Fruit fly (Drosophila melanogaster) whole organism, embryonic: ENCODE measurements around the gene Ptp10D.

Source experiments
- Antp ChIP-seq: fragments of 200-800 bp; sonication (Bioruptor generic); optimal IDR thresholded peaks from 3 replicates; lab custom pipeline; 2016; ENCODE audit warnings: missing biosample characterization, missing genetic modification characterization
- BtbVII ChIP-seq: fragments of 200-800 bp; sonication (Bioruptor generic); optimal IDR thresholded peaks from 3 replicates; lab custom pipeline; 2017; ENCODE audit warnings: missing biosample characterization, mild to moderate bottlenecking, missing genetic modification characterization
- C15 ChIP-seq: fragments of 200-800 bp; sonication (Bioruptor generic); IDR thresholded peaks from 3 replicates; pipeline ENCODE4 v1.3.6; 2022; ENCODE audit warnings: missing biosample characterization, missing genetic modification characterization
- CG10267 ChIP-seq: fragments of 200-800 bp; sonication (Bioruptor generic); optimal IDR thresholded peaks from 2 replicates; lab custom pipeline; 2018; ENCODE audit warnings: missing biosample characterization, mild to moderate bottlenecking, missing genetic modification characterization, moderate library complexity
- CG10274 ChIP-seq: fragments of 200-800 bp; sonication (Bioruptor generic); optimal IDR thresholded peaks from 3 replicates; lab custom pipeline; 2017; ENCODE audit warnings: missing biosample characterization, mild to moderate bottlenecking, missing genetic modification characterization
- CG11247 ChIP-seq: fragments of 200-800 bp; sonication (Bioruptor generic); IDR thresholded peaks from 2 replicates; pipeline ENCODE4 v1.3.6; 2022; ENCODE audit warnings: missing biosample characterization, missing genetic modification characterization
- CG11696 ChIP-seq: fragments of 200-800 bp; sonication (Bioruptor generic); IDR thresholded peaks from 2 replicates; pipeline ENCODE4 v1.3.6; 2022; ENCODE audit warnings: missing biosample characterization, missing genetic modification characterization
- CG12769 ChIP-seq: fragments of 200-800 bp; sonication (Bioruptor generic); optimal IDR thresholded peaks from 2 replicates; lab custom pipeline; 2019; ENCODE audit warnings: missing biosample characterization, mild to moderate bottlenecking, missing genetic modification characterization, moderate library complexity
- CG14014 ChIP-seq: fragments of 200-800 bp; sonication (Bioruptor generic); IDR thresholded peaks from 2 replicates; pipeline ENCODE4 v1.3.6; 2022; ENCODE audit warnings: missing biosample characterization, missing genetic modification characterization
- CG15479 ChIP-seq: fragments of 200-800 bp; sonication (Bioruptor generic); optimal IDR thresholded peaks from 3 replicates; lab custom pipeline; 2019; ENCODE audit warnings: missing biosample characterization, mild to moderate bottlenecking, missing genetic modification characterization, moderate library complexity
- CG1647 ChIP-seq: fragments of 200-800 bp; sonication (Bioruptor generic); optimal IDR thresholded peaks from 3 replicates; lab custom pipeline; 2016; ENCODE audit warnings: missing biosample characterization, missing genetic modification characterization
- CG17385 ChIP-seq: fragments of 200-800 bp; sonication (Bioruptor generic); optimal IDR thresholded peaks from 3 replicates; lab custom pipeline; 2018; ENCODE audit warnings: missing biosample characterization, mild to moderate bottlenecking, missing genetic modification characterization
- CG2120 ChIP-seq: fragments of 200-800 bp; sonication (Bioruptor generic); optimal IDR thresholded peaks from 3 replicates; lab custom pipeline; 2016; ENCODE audit warnings: missing biosample characterization, missing genetic modification characterization
- CG2712 ChIP-seq: fragments of 200-800 bp; optimal IDR thresholded peaks from 3 replicates; lab custom pipeline; 2019; ENCODE audit warnings: missing biosample characterization, mild to moderate bottlenecking, missing genetic modification characterization, moderate library complexity
- CG31365 ChIP-seq: fragments of 200-800 bp; sonication (Bioruptor generic); optimal IDR thresholded peaks from 2 replicates; lab custom pipeline; 2018; ENCODE audit warnings: missing biosample characterization, mild to moderate bottlenecking, missing genetic modification characterization
- CG3163 ChIP-seq: fragments of 200-800 bp; sonication (Bioruptor generic); optimal IDR thresholded peaks from 3 replicates; lab custom pipeline; 2016; ENCODE audit warnings: missing biosample characterization, missing genetic modification characterization
- CG32772 ChIP-seq: fragments of 200-800 bp; sonication (Bioruptor generic); IDR thresholded peaks from 2 replicates; pipeline ENCODE4 v1.3.6; 2022; ENCODE audit warnings: missing biosample characterization, missing genetic modification characterization
- CG3838 ChIP-seq: fragments of 200-800 bp; sonication (Bioruptor generic); optimal IDR thresholded peaks from 3 replicates; lab custom pipeline; 2016; ENCODE audit warnings: missing biosample characterization, missing genetic modification characterization
- CG4707 ChIP-seq: fragments of 200-800 bp; sonication (Bioruptor generic); optimal IDR thresholded peaks from 2 replicates; lab custom pipeline; 2018; ENCODE audit warnings: missing biosample characterization, mild to moderate bottlenecking, missing genetic modification characterization, moderate library complexity
- CG4820 ChIP-seq: fragments of 200-800 bp; sonication (Bioruptor generic); optimal IDR thresholded peaks from 3 replicates; lab custom pipeline; 2016; ENCODE audit warnings: missing biosample characterization, missing genetic modification characterization
- CG6175 ChIP-seq: fragments of 200-800 bp; sonication (Bioruptor generic); IDR thresholded peaks from 3 replicates; pipeline ENCODE4 v1.3.6; 2022; ENCODE audit warnings: missing biosample characterization, missing genetic modification characterization
- CG6765 ChIP-seq: fragments of 200-800 bp; sonication (Bioruptor generic); optimal IDR thresholded peaks from 3 replicates; lab custom pipeline; 2017; ENCODE audit warnings: missing biosample characterization, mild to moderate bottlenecking, missing genetic modification characterization
- CG7271 ChIP-seq: fragments of 200-800 bp; sonication (Bioruptor generic); optimal IDR thresholded peaks from 2 replicates; lab custom pipeline; 2018; ENCODE audit warnings: missing biosample characterization, mild to moderate bottlenecking, missing genetic modification characterization, moderate library complexity
- Chrac-16 ChIP-seq: fragments of 200-800 bp; sonication (Bioruptor generic); optimal IDR thresholded peaks from 3 replicates; lab custom pipeline; 2016; ENCODE audit warnings: missing biosample characterization, missing genetic modification characterization
- D ChIP-seq, 2 experiments: fragments of 200-800 bp in 1 of 2; fragments of >200 bp in 1 of 2; sonication (Bioruptor generic) in 1 of 2; optimal IDR thresholded peaks; 2 replicates in 1 of 2; 3 replicates in 1 of 2; lab custom pipeline; 2017; ENCODE audit warnings: mild to moderate bottlenecking in 1 of 2, missing biosample characterization in 1 of 2, missing genetic modification characterization in 1 of 2, missing genetic modification reagents in 1 of 2
- Drgx ChIP-seq: fragments of 200-800 bp; sonication (Bioruptor generic); IDR thresholded peaks from 2 replicates; pipeline ENCODE4 v1.3.6; 2022; ENCODE audit warnings: missing biosample characterization, missing genetic modification characterization
- Ets65A ChIP-seq: fragments of 200-800 bp; sonication (Bioruptor generic); peaks from one replicate; lab custom pipeline; 2016; ENCODE audit warnings: missing biosample characterization, missing genetic modification characterization
- Fer3 ChIP-seq: fragments of 200-800 bp; sonication (Bioruptor generic); optimal IDR thresholded peaks from 2 replicates; lab custom pipeline; 2018; ENCODE audit warnings: missing biosample characterization, mild to moderate bottlenecking, missing genetic modification characterization, moderate library complexity
- HmgZ ChIP-seq: fragments of 200-800 bp; sonication (Bioruptor generic); optimal IDR thresholded peaks from 2 replicates; lab custom pipeline; 2018; ENCODE audit warnings: missing biosample characterization, mild to moderate bottlenecking, missing genetic modification characterization
- Lim3 ChIP-seq: fragments of 200-800 bp; sonication (Bioruptor generic); IDR thresholded peaks from 2 replicates; pipeline ENCODE4 v1.3.6; 2022; ENCODE audit warnings: missing biosample characterization, missing genetic modification characterization
- Mrtf ChIP-seq: fragments of 200-800 bp; sonication (Bioruptor generic); IDR thresholded peaks from 3 replicates; pipeline ENCODE4 v1.3.6; 2022; ENCODE audit warnings: missing biosample characterization, missing genetic modification characterization
- NfI ChIP-seq: fragments of 200-800 bp; sonication (Bioruptor generic); optimal IDR thresholded peaks from 3 replicates; lab custom pipeline; 2018; ENCODE audit warnings: missing biosample characterization, mild to moderate bottlenecking, missing genetic modification characterization, moderate library complexity
- Sox102F ChIP-seq: fragments of 200-800 bp; sonication (Bioruptor generic); optimal IDR thresholded peaks from 2 replicates; lab custom pipeline; 2018; ENCODE audit warnings: missing biosample characterization, mild to moderate bottlenecking, missing genetic modification characterization, moderate library complexity
- aop ChIP-seq: fragments of 200-800 bp; sonication (Bioruptor generic); IDR thresholded peaks from 2 replicates; pipeline ENCODE4 v1.3.6; 2022; ENCODE audit warnings: missing biosample characterization, missing genetic modification characterization
- bab2 ChIP-seq: fragments of 200-800 bp; sonication (Bioruptor generic); optimal IDR thresholded peaks from 2 replicates; lab custom pipeline; 2016; ENCODE audit warnings: missing biosample characterization, missing genetic modification characterization
- br ChIP-seq: fragments of >200 bp; optimal IDR thresholded peaks from 2 replicates; lab custom pipeline; 2017
- btn ChIP-seq: fragments of 200-800 bp; sonication (Bioruptor generic); optimal IDR thresholded peaks from 2 replicates; lab custom pipeline; 2016; ENCODE audit warnings: missing biosample characterization, missing genetic modification characterization
- cwo ChIP-seq: fragments of 200-800 bp; sonication (Bioruptor generic); optimal IDR thresholded peaks from 3 replicates; lab custom pipeline; 2017; ENCODE audit warnings: missing biosample characterization, missing genetic modification characterization, mild to moderate bottlenecking, moderate library complexity, missing genetic modification reagents
- dati ChIP-seq: fragments of 200-800 bp; sonication (Bioruptor generic); IDR thresholded peaks from 2 replicates; pipeline ENCODE4 v1.3.6; 2022; ENCODE audit warnings: missing biosample characterization, missing genetic modification characterization
- disco-r ChIP-seq: fragments of 200-800 bp; sonication (Bioruptor generic); optimal IDR thresholded peaks from 2 replicates; lab custom pipeline; 2016; ENCODE audit warnings: missing biosample characterization, missing genetic modification characterization
- dmrt99B ChIP-seq: fragments of 200-800 bp; sonication (Bioruptor generic); optimal IDR thresholded peaks from 2 replicates; lab custom pipeline; 2018; ENCODE audit warnings: missing biosample characterization, mild to moderate bottlenecking, missing genetic modification characterization, moderate library complexity
- exex ChIP-seq: fragments of 200-800 bp; sonication (Bioruptor generic); optimal IDR thresholded peaks from 4 replicates; lab custom pipeline; 2018; ENCODE audit warnings: missing biosample characterization, mild to moderate bottlenecking, missing genetic modification characterization, moderate library complexity
- gsb ChIP-seq: fragments of 200-800 bp; sonication (Bioruptor generic); IDR thresholded peaks from 2 replicates; pipeline ENCODE4 v1.3.6; 2022; ENCODE audit warnings: missing biosample characterization, missing genetic modification characterization
- gsb-n ChIP-seq: fragments of 200-800 bp; sonication (Bioruptor generic); optimal IDR thresholded peaks from 3 replicates; lab custom pipeline; 2018; ENCODE audit warnings: missing biosample characterization, mild to moderate bottlenecking, missing genetic modification characterization
- h ChIP-seq: fragments of >200 bp; optimal IDR thresholded peaks from 2 replicates; lab custom pipeline; 2017
- her ChIP-seq: fragments of 200-800 bp; sonication (Bioruptor generic); optimal IDR thresholded peaks from 2 replicates; lab custom pipeline; 2016; ENCODE audit warnings: missing biosample characterization, missing genetic modification characterization
- ken ChIP-seq: fragments of 200-800 bp; sonication (Bioruptor generic); IDR thresholded peaks from 3 replicates; pipeline ENCODE4 v1.3.6; 2022; ENCODE audit warnings: missing biosample characterization, missing genetic modification characterization
- nom ChIP-seq: fragments of 200-800 bp; sonication (Bioruptor generic); optimal IDR thresholded peaks from 2 replicates; lab custom pipeline; 2017; ENCODE audit warnings: missing biosample characterization, missing genetic modification characterization, mild to moderate bottlenecking, moderate library complexity, missing genetic modification reagents
- oc ChIP-seq: fragments of 200-800 bp; sonication (Bioruptor generic); optimal IDR thresholded peaks from 2 replicates; lab custom pipeline; 2018; ENCODE audit warnings: missing biosample characterization, mild to moderate bottlenecking, missing genetic modification characterization, moderate library complexity
- schlank ChIP-seq: fragments of 200-800 bp; sonication (Bioruptor generic); optimal IDR thresholded peaks from 2 replicates; lab custom pipeline; 2018; ENCODE audit warnings: missing biosample characterization, mild to moderate bottlenecking, missing genetic modification characterization
- vfl ChIP-seq: fragments of 200-800 bp; sonication (Bioruptor generic); optimal IDR thresholded peaks from 2 replicates; lab custom pipeline; 2016; ENCODE audit warnings: missing biosample characterization, missing genetic modification characterization

Ptp10D gene

dm6 chrX:11713808-11714528 lies 92.2 kb downstream of the Ptp10D start:
- TF ChIP-seq Ets65A (no peak), CG6175 (GFP tag; lab: Robert Waterston, UW) (no peak), D (optimal IDR thresholded peaks at IDR 0.05; lab: Kevin White, UChicago) (no peak), D (GFP tag; optimal IDR thresholded peaks at IDR 0.05; lab: Kevin White, UChicago) (no peak), CG17385 (GFP tag; lab: Kevin White, UChicago) (peak; percentile 44), Fer3 (tag; lab: Kevin White, UChicago) (no peak), exex (peak; percentile 84), CG4820 (GFP tag; lab: Kevin White, UChicago) (no peak), Lim3 (GFP tag; lab: Robert Waterston, UW) (no peak), CG4707 (no peak), aop (GFP tag; lab: Robert Waterston, UW) (no peak), cwo (GFP tag; lab: Kevin White, UChicago) (no peak), CG11247 (GFP tag; lab: Robert Waterston, UW) (no peak), CG6765 (no peak), h (no peak), CG12769 (peak; percentile 30), CG11696 (no peak), ken (GFP tag; lab: Robert Waterston, UW) (no peak), CG3163 (GFP tag; lab: Kevin White, UChicago) (peak; percentile 62), schlank (tag; lab: Kevin White, UChicago) (no peak), CG31365 (tag; lab: Kevin White, UChicago) (peak; percentile 22), dmrt99B (tag; lab: Kevin White, UChicago) (no peak), oc (tag; lab: Kevin White, UChicago) (no peak), nom (GFP tag; lab: Kevin White, UChicago) (peak; percentile 65), NfI (no peak), bab2 (GFP tag; lab: Kevin White, UChicago) (no peak), BtbVII (GFP tag; lab: Kevin White, UChicago) (peak; percentile 27), Drgx (GFP tag; lab: Robert Waterston, UW) (0 out of 2 replicates have a peak, but pooled peaks have one; percentile 17), dati (GFP tag; lab: Robert Waterston, UW) (no peak), HmgZ (tag; lab: Kevin White, UChicago) (no peak), CG32772 (GFP tag; lab: Robert Waterston, UW) (no peak), Sox102F (no peak), CG2712 (no peak), CG10267 (tag; lab: Kevin White, UChicago) (no peak), CG2120 (GFP tag; lab: Kevin White, UChicago) (no peak), CG7271 (tag; lab: Kevin White, UChicago) (no peak), gsb-n (tag; lab: Kevin White, UChicago) (no peak), gsb (GFP tag; lab: Robert Waterston, UW) (no peak), CG14014 (GFP tag; lab: Robert Waterston, UW) (no peak), Antp (GFP tag; lab: Kevin White, UChicago) (no peak), vfl (GFP tag; lab: Kevin White, UChicago) (no peak), her (GFP tag; lab: Kevin White, UChicago) (no peak), br (no peak), CG15479 (GFP tag; lab: Kevin White, UChicago) (peak; percentile 5), CG10274 (no peak), btn (no peak), Mrtf (GFP tag; lab: Robert Waterston, UW) (no peak), Chrac-16 (GFP tag; lab: Kevin White, UChicago) (no peak), C15 (no peak), CG1647 (GFP tag; lab: Kevin White, UChicago) (no peak), CG3838 (no peak), disco-r (GFP tag; lab: Kevin White, UChicago) (no peak)
